Fruit fly (Drosophila melanogaster) whole organism, larva: Measurements from ENCODE around the gene fbl.

Experiments used
- noc ChIP-seq: fragments of 200-800 bp; sonication (Bioruptor generic); optimal IDR thresholded peaks from 3 replicates; lab custom pipeline; 2019; ENCODE audit warnings: missing biosample characterization, mild to moderate bottlenecking, missing genetic modification characterization, moderate library complexity

fbl gene

dm6 chr3L:20370013-20370412 is 14.2 kb upstream of the fbl start, which contains the start of gene CG13247:
TSS of gene CG13247 (plus strand) at chr3L:20370313.
- no peak for TF ChIP-seq noc (tag; lab: Kevin White, UChicago)

dm6 chr3L:20375467-20375866 is 8.8 kb upstream of the fbl start:
- TF ChIP-seq noc (tag; lab: Kevin White, UChicago) = no peak

dm6 chr3L:20375878-20376563 is 8.2 kb upstream of the fbl start, which contains the start of the genes Ide and RhoBTB:
TSS of gene Ide (minus strand) at chr3L:20375896.
TSS of gene RhoBTB (plus strand) at chr3L:20376242.
- peak; percentile 75 for TF ChIP-seq noc (tag; lab: Kevin White, UChicago)

- no peak for TF ChIP-seq noc (tag; lab: Kevin White, UChicago)
Measured at dm6 chr3L:20376564-20376920, 7.7 kb upstream of the fbl start.

- no peak for TF ChIP-seq noc (tag; lab: Kevin White, UChicago)
Measured at dm6 chr3L:20379496-20379895, 4.7 kb upstream of the fbl start.

- no peak for TF ChIP-seq noc (tag; lab: Kevin White, UChicago)
Measured at dm6 chr3L:20385006-20385405, 777 bp downstream of the fbl start.

- TF ChIP-seq noc (tag; lab: Kevin White, UChicago) = peak; percentile 40
Measured at dm6 chr3L:20385408-20385807, 1.2 kb downstream of the fbl start.

dm6 chr3L:20385969-20386370 is 1.7 kb downstream of the fbl start:
- peak; percentile 3 for TF ChIP-seq noc (tag; lab: Kevin White, UChicago)

dm6 chr3L:20387038-20387842 is 3.0 kb downstream of the fbl start:
- peak; percentile 53 for TF ChIP-seq noc (tag; lab: Kevin White, UChicago)

dm6 chr3L:20387843-20388163 is 3.6 kb downstream of the fbl start:
- TF ChIP-seq noc (tag; lab: Kevin White, UChicago) = no peak

- TF ChIP-seq noc (tag; lab: Kevin White, UChicago) = peak; percentile 58
Measured at dm6 chr3L:20388983-20389382, 4.8 kb downstream of the fbl start.

- TF ChIP-seq noc (tag; lab: Kevin White, UChicago) = no peak
Measured at dm6 chr3L:20393357-20393756, 9.1 kb downstream of the fbl start, which contains the start of gene CG33969. TSS of gene CG33969 (minus strand) at chr3L:20393553.

- TF ChIP-seq noc (tag; lab: Kevin White, UChicago) = peak; percentile 93
Measured at dm6 chr3L:20395257-20395909, 11.2 kb downstream of the fbl start.

- no peak for TF ChIP-seq noc (tag; lab: Kevin White, UChicago)
Measured at dm6 chr3L:20396047-20396446, 11.8 kb downstream of the fbl start.

dm6 chr3L:20397770-20398169 is 13.5 kb downstream of the fbl start:
- TF ChIP-seq noc (tag; lab: Kevin White, UChicago) = no peak
